Worm (Caenorhabditis elegans) whole organism, midembryonic: Measurements from ENCODE around the gene emre-1.

ENCODE experiments used
- T22C8.4 ChIP-seq: fragments of 200-800 bp; sonication (Bioruptor generic); IDR thresholded peaks from 2 replicates; pipeline ENCODE4 v1.3.6; 2022; ENCODE audit warnings: missing genetic modification characterization, missing compliant biosample characterization
- cog-1 ChIP-seq: sonication (generic microtip); optimal IDR thresholded peaks from 2 replicates; lab custom pipeline; 2016; ENCODE audit warnings: missing genetic modification characterization, missing compliant biosample characterization
- flt-1 ChIP-seq: fragments of 200-800 bp; sonication (Bioruptor generic); IDR thresholded peaks from 2 replicates; pipeline ENCODE4 v1.3.6; 2022; ENCODE audit warnings: missing genetic modification characterization, missing compliant biosample characterization
- klf-2 ChIP-seq: fragments of 200-800 bp; sonication (Bioruptor generic); conservative IDR thresholded peaks from 2 replicates; pipeline ENCODE4 v1.3.6; 2022; ENCODE audit warnings: missing genetic modification reagents, missing genetic modification characterization, missing compliant biosample characterization
- med-1 ChIP-seq: sonication (generic microtip); optimal IDR thresholded peaks from 2 replicates; lab custom pipeline; 2017; ENCODE audit warnings: missing genetic modification characterization, mild to moderate bottlenecking, missing compliant biosample characterization, antibody characterized with exemption, missing genetic modification reagents; ENCODE audit not compliant: insufficient read depth
- ref-1 ChIP-seq: fragments of 200-800 bp; sonication (Bioruptor generic); conservative IDR thresholded peaks from 2 replicates; pipeline ENCODE4 v1.3.6; 2022; ENCODE audit warnings: missing genetic modification reagents, missing genetic modification characterization, missing compliant biosample characterization
- tab-1 ChIP-seq: fragments of 200-800 bp; sonication (Bioruptor generic); IDR thresholded peaks from 2 replicates; pipeline ENCODE4 v1.3.6; 2022; ENCODE audit warnings: missing genetic modification characterization, missing compliant biosample characterization
- ztf-23 ChIP-seq: fragments of 200-800 bp; sonication (Bioruptor generic); IDR thresholded peaks from 2 replicates; pipeline ENCODE4 v1.3.6; 2022; ENCODE audit warnings: missing genetic modification reagents, missing genetic modification characterization, missing compliant biosample characterization
- ztf-29 ChIP-seq: fragments of 200-800 bp; sonication (Bioruptor generic); IDR thresholded peaks from 2 replicates; pipeline ENCODE4 v1.3.6; 2022; ENCODE audit warnings: missing genetic modification reagents, missing genetic modification characterization, missing compliant biosample characterization

Gene emre-1

ce11 chrX:15027566-15027965 is 48.1 kb downstream of the emre-1 start:
- no peak for TF ChIP-seq flt-1 (GFP tag; lab: Robert Waterston, UW)
- TF ChIP-seq med-1 (GFP tag; lab: Kevin White, UChicago), result no peak
- no peak for TF ChIP-seq ztf-23 (GFP tag; lab: Robert Waterston, UW)
- no peak for TF ChIP-seq cog-1 (tag; lab: Kevin White, UChicago)
- no peak for TF ChIP-seq tab-1 (GFP tag; lab: Robert Waterston, UW)
- no peak for TF ChIP-seq ztf-29 (GFP tag; lab: Robert Waterston, UW)
- no peak for TF ChIP-seq klf-2 (GFP tag; lab: Robert Waterston, UW)
- no peak for TF ChIP-seq ref-1 (GFP tag; lab: Robert Waterston, UW)
- no peak for TF ChIP-seq T22C8.4

- TF ChIP-seq med-1 (GFP tag; lab: Kevin White, UChicago), result no peak
- TF ChIP-seq ref-1 (GFP tag; lab: Robert Waterston, UW), result no peak
- no peak for TF ChIP-seq ztf-29 (GFP tag; lab: Robert Waterston, UW)
- no peak for TF ChIP-seq ztf-23 (GFP tag; lab: Robert Waterston, UW)
- no peak for TF ChIP-seq flt-1 (GFP tag; lab: Robert Waterston, UW)
- TF ChIP-seq tab-1 (GFP tag; lab: Robert Waterston, UW), result no peak
- TF ChIP-seq T22C8.4, result no peak
- TF ChIP-seq klf-2 (GFP tag; lab: Robert Waterston, UW), result no peak
- TF ChIP-seq cog-1 (tag; lab: Kevin White, UChicago), result no peak
These were observed 48.5 kb downstream of the emre-1 start for ce11 chrX:15027997-15028396.
